Fruit fly (Drosophila melanogaster) whole organism, wandering third instar larva: Measurements from ENCODE around the gene CG34008.

Experiments used
- CrebA ChIP-seq: fragments of 200-800 bp; sonication (Bioruptor generic); optimal IDR thresholded peaks from 2 replicates; lab custom pipeline; 2016; ENCODE audit warnings: missing biosample characterization, mild to moderate bottlenecking, missing genetic modification characterization, borderline replicate concordance
- Dfd ChIP-seq: fragments of >200 bp; optimal IDR thresholded peaks from 2 replicates; lab custom pipeline; 2017; ENCODE audit warnings: missing biosample characterization, missing genetic modification characterization
- Mio ChIP-seq: sonication (Bioruptor generic); optimal IDR thresholded peaks from 2 replicates; lab custom pipeline; 2016; ENCODE audit warnings: missing biosample characterization, missing genetic modification characterization
- Myc ChIP-seq: fragments of >200 bp; optimal IDR thresholded peaks from 2 replicates; lab custom pipeline; 2017
- Sp1 ChIP-seq: fragments of 200-800 bp; sonication (Bioruptor generic); optimal IDR thresholded peaks from 3 replicates; lab custom pipeline; 2019; ENCODE audit warnings: missing biosample characterization, mild to moderate bottlenecking, missing genetic modification characterization, moderate library complexity
- dsf ChIP-seq: sonication (Bioruptor generic); optimal IDR thresholded peaks from 2 replicates; lab custom pipeline; 2016; ENCODE audit warnings: missing biosample characterization, missing genetic modification characterization, borderline replicate concordance
- ey ChIP-seq: fragments of 200-800 bp; sonication (Bioruptor generic); optimal IDR thresholded peaks from 2 replicates; lab custom pipeline; 2016; ENCODE audit warnings: missing biosample characterization, missing genetic modification characterization
- fru ChIP-seq: fragments of 200-800 bp; sonication (Bioruptor generic); optimal IDR thresholded peaks from 3 replicates; lab custom pipeline; 2016; ENCODE audit warnings: missing biosample characterization, mild to moderate bottlenecking, missing genetic modification characterization
- h ChIP-seq: fragments of 200-800 bp; sonication (Bioruptor generic); optimal IDR thresholded peaks from 3 replicates; lab custom pipeline; 2016; ENCODE audit warnings: missing biosample characterization, mild to moderate bottlenecking, missing genetic modification characterization
- usp ChIP-seq: fragments of >200 bp; optimal IDR thresholded peaks from 2 replicates; lab custom pipeline; 2017; ENCODE audit warnings: missing biosample characterization, missing genetic modification characterization

DNA sequence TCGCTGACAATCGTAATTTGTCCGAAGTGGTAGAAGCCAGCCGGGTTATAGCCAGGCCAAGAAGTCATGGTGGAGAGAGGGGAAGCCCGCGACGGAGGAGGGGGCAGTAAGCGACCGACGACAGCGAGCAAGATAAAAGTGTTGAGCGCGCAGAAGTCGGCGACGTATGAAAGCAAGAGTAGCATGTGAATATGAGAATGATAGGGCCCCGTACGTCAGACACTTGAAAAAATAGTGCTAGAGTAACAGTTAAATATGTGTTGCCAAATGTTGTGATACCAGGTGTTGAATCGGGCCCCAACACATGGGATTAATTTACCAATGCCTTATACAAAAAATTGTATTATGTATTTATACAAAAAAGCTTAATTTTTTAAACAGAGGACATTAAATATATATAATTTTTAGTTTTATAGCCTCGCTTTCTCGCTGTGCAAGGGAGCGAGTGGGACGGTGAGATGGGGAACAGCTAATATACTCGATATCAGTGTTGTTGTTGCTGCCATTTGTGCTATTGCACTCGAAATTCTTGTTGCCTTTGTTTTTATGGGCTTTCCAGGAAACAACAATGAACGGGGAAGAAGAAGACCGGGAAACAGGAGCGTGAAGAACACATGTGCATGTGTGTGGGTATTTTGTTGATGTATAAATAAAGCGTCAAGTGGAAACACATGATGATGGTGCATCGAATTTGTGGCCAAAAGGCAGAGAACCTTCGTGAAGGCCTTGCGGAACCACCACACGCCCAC is 31.3 kb downstream of the CG34008 start:
- TF ChIP-seq Sp1 (GFP tag; lab: Kevin White, UChicago) (peak; percentile 82), CrebA (no peak), dsf (GFP tag; lab: Kevin White, UChicago) (peak; percentile 9), h (GFP tag; lab: Kevin White, UChicago) (peak; percentile 86), ey (peak; percentile 79), fru (GFP tag; lab: Kevin White, UChicago) (peak; percentile 72), Dfd (GFP tag; lab: Kevin White, UChicago) (no peak), Mio (no peak), usp (GFP tag; lab: Kevin White, UChicago) (no peak), Myc (no peak)
